Worm (Caenorhabditis elegans) whole organism, young adult: ENCODE results near the gene srd-33.

ENCODE experiments used
- B0019.2 ChIP-seq: fragments of 200-800 bp; sonication (Bioruptor generic); conservative IDR thresholded peaks from 2 replicates; pipeline ENCODE4 v1.3.6; 2022; ENCODE audit warnings: missing genetic modification reagents, missing genetic modification characterization, missing compliant biosample characterization
- B0261.1 ChIP-seq: sonication (generic microtip); optimal IDR thresholded peaks from 2 replicates; lab custom pipeline; 2016; ENCODE audit warnings: mild to moderate bottlenecking, missing genetic modification characterization, moderate library complexity, missing compliant biosample characterization
- F22D6.2 ChIP-seq: sonication (generic microtip); optimal IDR thresholded peaks from 2 replicates; lab custom pipeline; 2016; ENCODE audit warnings: mild to moderate bottlenecking, missing genetic modification characterization, missing compliant biosample characterization
- F33H1.4 ChIP-seq: fragments of 200-800 bp; sonication (Bioruptor generic); IDR thresholded peaks from 2 replicates; pipeline ENCODE4 v1.3.6; 2022; ENCODE audit warnings: missing genetic modification reagents, missing genetic modification characterization, missing compliant biosample characterization
- F39B2.1 ChIP-seq: fragments of 200-800 bp; sonication (Bioruptor generic); IDR thresholded peaks from 2 replicates; pipeline ENCODE4 v1.3.6; 2022; ENCODE audit warnings: missing genetic modification reagents, missing genetic modification characterization, missing compliant biosample characterization
- F52B5.7 ChIP-seq: sonication (generic microtip); optimal IDR thresholded peaks from 2 replicates; lab custom pipeline; 2016; ENCODE audit warnings: mild to moderate bottlenecking, missing genetic modification characterization, missing compliant biosample characterization
- T07F8.4 ChIP-seq: sonication (generic microtip); optimal IDR thresholded peaks from 2 replicates; lab custom pipeline; 2016; ENCODE audit warnings: mild to moderate bottlenecking, missing genetic modification characterization, moderate library complexity, missing compliant biosample characterization
- Y53F4B.3 ChIP-seq: fragments of 200-800 bp; sonication (Bioruptor generic); IDR thresholded peaks from 2 replicates; pipeline ENCODE4 v1.3.6; 2022; ENCODE audit warnings: missing genetic modification reagents, missing genetic modification characterization, missing compliant biosample characterization
- Y79H2A.3 ChIP-seq: fragments of 200-800 bp; sonication (Bioruptor generic); conservative IDR thresholded peaks from 2 replicates; pipeline ENCODE4 v1.3.6; 2022; ENCODE audit warnings: missing genetic modification reagents, missing genetic modification characterization, missing compliant biosample characterization
- ZK185.1 ChIP-seq: sonication (generic microtip); optimal IDR thresholded peaks from 2 replicates; lab custom pipeline; 2016; ENCODE audit warnings: mild to moderate bottlenecking, missing genetic modification characterization, missing compliant biosample characterization; ENCODE audit not compliant: poor library complexity, severe bottlenecking
- athp-1 ChIP-seq: sonication (generic microtip); optimal IDR thresholded peaks from 2 replicates; lab custom pipeline; 2017; ENCODE audit warnings: mild to moderate bottlenecking, missing genetic modification characterization, missing compliant biosample characterization
- attf-5 ChIP-seq: fragments of 200-800 bp; sonication (Bioruptor generic); optimal IDR thresholded peaks from 2 replicates; lab custom pipeline; 2018; ENCODE audit warnings: mild to moderate bottlenecking, missing genetic modification characterization, missing compliant biosample characterization
- bed-2 ChIP-seq: fragments of 200-800 bp; sonication (Bioruptor generic); IDR thresholded peaks from 2 replicates; pipeline ENCODE4 v1.3.6; 2022; ENCODE audit warnings: missing genetic modification reagents, missing genetic modification characterization, missing compliant biosample characterization
- ccch-3 ChIP-seq: fragments of 200-800 bp; sonication (Bioruptor generic); optimal IDR thresholded peaks from 2 replicates; lab custom pipeline; 2018; ENCODE audit warnings: mild to moderate bottlenecking, missing genetic modification characterization, missing compliant biosample characterization
- cebp-1 ChIP-seq, 2 experiments: fragments of 200-800 bp in 1 of 2; sonication (Bioruptor generic) in 1 of 2; sonication (generic microtip) in 1 of 2; IDR thresholded peaks in 1 of 2; optimal IDR thresholded peaks in 1 of 2; 2 replicates each; pipeline versions ENCODE4 v1.3.6 to Lab custom; 2017 to 2022; ENCODE audit warnings: missing compliant biosample characterization in 2 of 2, missing genetic modification characterization in 2 of 2, mild to moderate bottlenecking in 1 of 2, missing genetic modification reagents in 1 of 2, moderate library complexity in 1 of 2
- ceh-40 ChIP-seq: fragments of 200-800 bp; sonication (Bioruptor generic); IDR thresholded peaks from 2 replicates; pipeline ENCODE4 v1.3.6; 2022; ENCODE audit warnings: missing genetic modification characterization, missing compliant biosample characterization
- ceh-58 ChIP-seq: fragments of 200-800 bp; sonication (Bioruptor generic); IDR thresholded peaks from 2 replicates; pipeline ENCODE4 v1.3.6; 2022; ENCODE audit warnings: missing genetic modification characterization, missing compliant biosample characterization
- egl-18 ChIP-seq: fragments of 200-800 bp; sonication (Bioruptor generic); IDR thresholded peaks from 2 replicates; pipeline ENCODE4 v1.3.6; 2022; ENCODE audit warnings: missing genetic modification reagents, missing genetic modification characterization, missing compliant biosample characterization
- egl-44 ChIP-seq: fragments of 200-800 bp; sonication (Bioruptor generic); IDR thresholded peaks from 2 replicates; pipeline ENCODE4 v1.3.6; 2022; ENCODE audit warnings: missing genetic modification reagents, missing genetic modification characterization, missing compliant biosample characterization
- egrh-3 ChIP-seq: fragments of 200-800 bp; sonication (Bioruptor generic); IDR thresholded peaks from 2 replicates; pipeline ENCODE4 v1.3.6; 2022; ENCODE audit warnings: missing genetic modification reagents, missing genetic modification characterization, missing compliant biosample characterization
- ekl-4 ChIP-seq: fragments of 200-800 bp; sonication (Bioruptor generic); IDR thresholded peaks from 2 replicates; pipeline ENCODE4 v1.3.6; 2022; ENCODE audit warnings: missing genetic modification reagents, missing genetic modification characterization, missing compliant biosample characterization
- gei-17 ChIP-seq: fragments of 200-800 bp; sonication (Bioruptor generic); optimal IDR thresholded peaks from 2 replicates; lab custom pipeline; 2018; ENCODE audit warnings: mild to moderate bottlenecking, missing genetic modification characterization, missing compliant biosample characterization
- him-1 ChIP-seq: sonication (generic microtip); optimal IDR thresholded peaks from 2 replicates; lab custom pipeline; 2016; ENCODE audit warnings: missing genotype, missing genetic modification reagents, missing genetic modification characterization, missing compliant biosample characterization
- hmg-1.2 ChIP-seq: fragments of 200-800 bp; sonication (Bioruptor generic); IDR thresholded peaks from 2 replicates; pipeline ENCODE4 v1.3.6; 2022; ENCODE audit warnings: missing genetic modification reagents, missing genetic modification characterization, missing compliant biosample characterization
- let-607 ChIP-seq, 2 experiments: fragments of 200-800 bp in 1 of 2; sonication (Bioruptor generic) in 1 of 2; sonication (generic microtip) in 1 of 2; optimal IDR thresholded peaks; 2 replicates each; lab custom pipeline; 2016 to 2018; ENCODE audit warnings: mild to moderate bottlenecking in 2 of 2, missing compliant biosample characterization in 2 of 2, missing genetic modification characterization in 2 of 2, moderate library complexity in 2 of 2, missing genotype in 1 of 2
- lin-40 ChIP-seq: sonication (generic microtip); optimal IDR thresholded peaks from 2 replicates; lab custom pipeline; 2016; ENCODE audit warnings: missing genetic modification characterization, mild to moderate bottlenecking, missing compliant biosample characterization, missing genotype, missing genetic modification reagents
- lsl-1 ChIP-seq: fragments of 200-800 bp; sonication (Bioruptor generic); optimal IDR thresholded peaks from 2 replicates; lab custom pipeline; 2018; ENCODE audit warnings: mild to moderate bottlenecking, missing genetic modification characterization, moderate library complexity, missing compliant biosample characterization
- madf-10 ChIP-seq: sonication (generic microtip); optimal IDR thresholded peaks from 2 replicates; lab custom pipeline; 2016; ENCODE audit warnings: mild to moderate bottlenecking, missing genetic modification characterization, missing compliant biosample characterization
- madf-8 ChIP-seq: fragments of 200-800 bp; sonication (Bioruptor generic); conservative IDR thresholded peaks from 2 replicates; pipeline ENCODE4 v1.3.6; 2022; ENCODE audit warnings: missing genetic modification reagents, missing genetic modification characterization, missing compliant biosample characterization
- mel-28 ChIP-seq: sonication (generic microtip); optimal IDR thresholded peaks from 2 replicates; lab custom pipeline; 2016; ENCODE audit warnings: borderline replicate concordance, mild to moderate bottlenecking, missing genetic modification characterization, missing compliant biosample characterization
- mes-4 ChIP-seq: sonication (generic microtip); optimal IDR thresholded peaks from 2 replicates; lab custom pipeline; 2016; ENCODE audit warnings: missing genotype, missing genetic modification characterization, missing compliant biosample characterization
- nfyb-1 ChIP-seq: fragments of 200-800 bp; sonication (Bioruptor generic); IDR thresholded peaks from 2 replicates; pipeline ENCODE4 v1.3.6; 2022; ENCODE audit warnings: missing genetic modification reagents, missing genetic modification characterization, missing compliant biosample characterization
- nhr-80 ChIP-seq: sonication (generic microtip); optimal IDR thresholded peaks from 2 replicates; lab custom pipeline; 2016; ENCODE audit warnings: missing genetic modification characterization, missing compliant biosample characterization
- nhr-90 ChIP-seq: sonication (generic microtip); optimal IDR thresholded peaks from 2 replicates; lab custom pipeline; 2016; ENCODE audit warnings: missing genotype, mild to moderate bottlenecking, missing genetic modification characterization, missing compliant biosample characterization
- pbrm-1 ChIP-seq: fragments of 200-800 bp; sonication (Bioruptor generic); IDR thresholded peaks from 2 replicates; pipeline ENCODE4 v1.3.6; 2022; ENCODE audit warnings: missing genetic modification reagents, missing genetic modification characterization, missing compliant biosample characterization
- pha-4 ChIP-seq: fragments of 150-350 bp; sonication (generic microtip); optimal IDR thresholded peaks from 2 replicates; lab custom pipeline; 2014; ENCODE audit warnings: missing biosample characterization, missing genetic modification reagents, missing genetic modification characterization
- rcor-1 ChIP-seq: fragments of 200-800 bp; sonication (Bioruptor generic); IDR thresholded peaks from 2 replicates; pipeline ENCODE4 v1.3.6; 2022; ENCODE audit warnings: missing genetic modification reagents, missing genetic modification characterization, missing compliant biosample characterization
- repo-1 ChIP-seq: sonication (generic microtip); optimal IDR thresholded peaks from 2 replicates; lab custom pipeline; 2017; ENCODE audit warnings: mild to moderate bottlenecking, missing genetic modification characterization, missing compliant biosample characterization
- sdz-38 ChIP-seq: sonication (generic microtip); optimal IDR thresholded peaks from 2 replicates; lab custom pipeline; 2016; ENCODE audit warnings: missing genotype, missing genetic modification characterization, missing compliant biosample characterization
- tlf-1 ChIP-seq: fragments of 200-800 bp; sonication (Bioruptor generic); optimal IDR thresholded peaks from 2 replicates; lab custom pipeline; 2018; ENCODE audit warnings: mild to moderate bottlenecking, missing genetic modification characterization, missing compliant biosample characterization
- xnd-1 ChIP-seq: sonication (generic microtip); optimal IDR thresholded peaks from 2 replicates; lab custom pipeline; 2016; ENCODE audit warnings: missing genotype, missing genetic modification reagents, missing genetic modification characterization, missing compliant biosample characterization
- zim-3 ChIP-seq: sonication (generic microtip); optimal IDR thresholded peaks from 2 replicates; lab custom pipeline; 2017; ENCODE audit warnings: mild to moderate bottlenecking, missing genetic modification characterization, moderate library complexity, missing compliant biosample characterization
- ztf-6 ChIP-seq: fragments of 200-800 bp; sonication (Bioruptor generic); IDR thresholded peaks from 2 replicates; pipeline ENCODE4 v1.3.6; 2022; ENCODE audit warnings: missing genetic modification reagents, missing genetic modification characterization, missing compliant biosample characterization

Gene srd-33

DNA sequence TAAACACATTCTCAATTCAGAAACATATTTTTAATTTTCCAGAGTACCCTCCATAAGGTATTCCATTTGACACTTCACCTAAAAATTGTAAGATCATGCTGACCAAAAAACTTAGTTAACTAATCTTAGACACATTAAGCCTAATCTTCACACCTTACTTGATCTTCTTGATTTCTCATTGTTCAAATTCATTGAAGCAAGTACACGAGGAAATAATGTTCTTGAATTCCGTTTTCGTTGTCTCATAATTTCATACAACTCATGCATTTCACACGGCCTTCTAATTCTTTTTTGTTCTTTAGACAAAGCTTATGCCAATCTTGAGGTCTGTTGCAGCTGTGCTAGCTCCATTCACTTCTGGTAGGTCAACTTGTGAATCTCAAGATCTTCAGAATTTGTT is at the start of gene srd-33:
Gene srd-33 (plus strand): TSS at position 301 of the 400 bp plus-strand sequence.
- TF ChIP-seq ceh-40 (GFP tag; lab: Robert Waterston, UW) (no peak), egrh-3 (GFP tag; lab: Robert Waterston, UW) (no peak)

DNA sequence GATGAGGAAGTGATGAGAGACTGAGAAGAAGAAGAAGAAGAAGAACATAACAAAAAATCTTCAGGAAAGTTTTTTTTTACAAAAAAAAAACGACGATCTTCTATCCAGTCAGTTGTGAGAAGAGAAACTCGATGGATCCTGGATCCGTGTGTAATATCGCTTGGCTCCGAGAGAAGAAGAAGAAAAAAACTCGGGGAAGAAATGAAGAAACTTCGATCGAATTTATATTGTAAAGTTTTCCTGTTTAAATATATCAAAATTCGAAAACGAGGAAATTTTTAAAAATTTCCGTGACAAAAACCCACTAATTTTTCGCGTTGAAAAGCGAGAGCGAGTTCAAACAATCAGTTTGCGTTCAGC is 48.8 kb upstream of the srd-33 start, which contains the start of gene adss-1:
Gene adss-1 (minus strand): TSS at position 101 of the 360 bp plus-strand sequence.
- TF ChIP-seq ceh-40 (GFP tag; lab: Robert Waterston, UW), result no peak
- TF ChIP-seq gei-17 (GFP tag; lab: Kevin White, UChicago), result no peak
- no peak for TF ChIP-seq tlf-1 (GFP tag; lab: Kevin White, UChicago)
- TF ChIP-seq ZK185.1 (tag; lab: Kevin White, UChicago), result no peak
- TF ChIP-seq egrh-3 (GFP tag; lab: Robert Waterston, UW), result no peak
- no peak for TF ChIP-seq zim-3
- TF ChIP-seq Y79H2A.3 (GFP tag; lab: Robert Waterston, UW), result no peak
- TF ChIP-seq xnd-1 (tag; lab: Kevin White, UChicago), result no peak
- TF ChIP-seq madf-8, result no peak
- TF ChIP-seq cebp-1 (GFP tag; IDR thresholded peaks at IDR 0.05; lab: Robert Waterston, UW), result no peak
- TF ChIP-seq cebp-1 (tag; optimal IDR thresholded peaks at IDR 0.05; lab: Kevin White, UChicago), result no peak
- no peak for TF ChIP-seq F39B2.1 (GFP tag; lab: Robert Waterston, UW)
- TF ChIP-seq ztf-6, result no peak
- no peak for TF ChIP-seq B0019.2 (GFP tag; lab: Robert Waterston, UW)
- TF ChIP-seq pha-4 (tag; lab: Kevin White, UChicago), result no peak
- no peak for TF ChIP-seq repo-1
- no peak for TF ChIP-seq egl-18 (GFP tag; lab: Robert Waterston, UW)
- TF ChIP-seq ekl-4 (GFP tag; lab: Robert Waterston, UW), result no peak

DNA sequence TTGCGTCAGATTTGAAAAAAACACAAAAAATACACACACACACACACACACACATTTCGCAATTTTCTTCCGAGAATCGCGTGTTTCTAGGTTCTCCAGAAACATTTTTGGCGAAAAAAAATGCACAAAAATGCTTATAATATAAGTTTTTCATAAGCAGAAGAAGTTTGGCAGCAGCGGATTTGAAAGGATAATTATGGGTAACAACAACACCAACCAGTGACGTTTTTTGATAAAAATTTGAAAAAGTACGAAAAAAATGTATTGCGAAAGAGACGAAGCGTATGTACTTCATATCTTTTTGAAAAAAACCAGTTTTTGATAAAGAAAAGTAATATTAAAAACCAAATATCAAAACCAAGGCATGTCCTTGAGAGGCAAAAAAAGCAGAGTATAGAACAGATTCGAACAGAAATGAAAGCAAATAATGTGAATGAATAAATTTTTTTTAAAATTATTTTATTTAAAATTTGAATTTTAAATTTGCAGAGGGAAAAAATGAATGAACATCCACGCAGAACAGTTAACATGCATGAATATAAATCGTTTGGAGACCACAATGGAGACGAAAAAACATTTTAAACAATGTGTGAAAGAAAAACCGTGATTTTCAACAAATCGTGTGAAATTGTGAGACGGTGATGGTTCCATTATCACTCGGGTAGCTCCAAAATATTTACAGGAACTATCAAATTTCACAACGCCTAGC is 48.3 kb upstream of the srd-33 start:
- TF ChIP-seq attf-5 (GFP tag; lab: Kevin White, UChicago), result peak; percentile 25
- TF ChIP-seq nhr-80 (tag; lab: Kevin White, UChicago), result no peak
- TF ChIP-seq mel-28 (tag; lab: Kevin White, UChicago), result no peak
- no peak for TF ChIP-seq F33H1.4
- TF ChIP-seq madf-10 (tag; lab: Kevin White, UChicago), result peak; percentile 31
- TF ChIP-seq ceh-58 (GFP tag; lab: Robert Waterston, UW), result no peak
- no peak for TF ChIP-seq Y53F4B.3 (GFP tag; lab: Robert Waterston, UW)
- TF ChIP-seq cebp-1 (GFP tag; IDR thresholded peaks at IDR 0.05; lab: Robert Waterston, UW), result peak; percentile 80
- TF ChIP-seq cebp-1 (tag; optimal IDR thresholded peaks at IDR 0.05; lab: Kevin White, UChicago), result peak; percentile 96
- TF ChIP-seq nhr-90 (tag; lab: Kevin White, UChicago), result no peak
- TF ChIP-seq lsl-1 (GFP tag; lab: Kevin White, UChicago), result peak; percentile 1
- TF ChIP-seq gei-17 (GFP tag; lab: Kevin White, UChicago), result peak; percentile 69
- TF ChIP-seq nfyb-1 (GFP tag; lab: Robert Waterston, UW), result peak; percentile 85
- TF ChIP-seq hmg-1.2 (GFP tag; lab: Robert Waterston, UW), result no peak; the same call in 1 of the 2 replicates
- TF ChIP-seq sdz-38 (tag; lab: Kevin White, UChicago), result no peak
- peak; percentile 74 for TF ChIP-seq F52B5.7
- TF ChIP-seq B0261.1, result peak; percentile 32
- peak; percentile 33 for TF ChIP-seq ccch-3 (GFP tag; lab: Kevin White, UChicago)
- no peak for TF ChIP-seq bed-2
- peak; percentile 7; the same call in 1 of the 2 replicates for TF ChIP-seq ekl-4 (GFP tag; lab: Robert Waterston, UW)
- TF ChIP-seq egl-44, result no peak
- peak in 1 of 2 experiments; percentile 60 for TF ChIP-seq let-607 (tag; optimal IDR thresholded peaks at IDR 0.05; lab: Kevin White, UChicago)
- TF ChIP-seq pbrm-1 (GFP tag; lab: Robert Waterston, UW), result peak; percentile 48
- no peak for TF ChIP-seq rcor-1
- no peak for TF ChIP-seq F22D6.2 (tag; lab: Kevin White, UChicago)
- no peak for TF ChIP-seq him-1 (tag; lab: Kevin White, UChicago)
- peak; percentile 66 for TF ChIP-seq lin-40 (tag; lab: Kevin White, UChicago)
- TF ChIP-seq athp-1, result peak; percentile 91
- peak; percentile 30 for TF ChIP-seq T07F8.4 (tag; lab: Kevin White, UChicago)
- TF ChIP-seq mes-4 (tag; lab: Kevin White, UChicago), result no peak
- peak; percentile 89 for TF ChIP-seq repo-1
